Worm (Caenorhabditis elegans) whole organism, young adult: ENCODE results near the gene pph-4.2.

Experiments
- F10E7.11 ChIP-seq: sonication (generic microtip); optimal IDR thresholded peaks from 2 replicates; lab custom pipeline; 2017; ENCODE audit warnings: mild to moderate bottlenecking, missing genetic modification characterization, moderate library complexity, missing compliant biosample characterization
- F39B2.1 ChIP-seq: fragments of 200-800 bp; sonication (Bioruptor generic); IDR thresholded peaks from 2 replicates; pipeline ENCODE4 v1.3.6; 2022; ENCODE audit warnings: missing genetic modification reagents, missing genetic modification characterization, missing compliant biosample characterization
- K11D2.4 ChIP-seq: fragments of 200-800 bp; sonication (Bioruptor generic); IDR thresholded peaks from 2 replicates; pipeline ENCODE4 v1.3.6; 2022; ENCODE audit warnings: missing genetic modification reagents, missing genetic modification characterization, missing compliant biosample characterization
- Y53G8AR.9 ChIP-seq: fragments of 200-800 bp; sonication (Bioruptor generic); conservative IDR thresholded peaks from 2 replicates; pipeline ENCODE4 v1.3.6; 2022; ENCODE audit warnings: missing genetic modification reagents, missing genetic modification characterization, missing compliant biosample characterization
- aptf-3 ChIP-seq: fragments of 200-800 bp; sonication (Bioruptor generic); IDR thresholded peaks from 2 replicates; pipeline ENCODE4 v1.3.6; 2022; ENCODE audit warnings: missing genetic modification characterization, missing compliant biosample characterization
- bed-1 ChIP-seq: fragments of 200-800 bp; sonication (Bioruptor generic); IDR thresholded peaks from 2 replicates; pipeline ENCODE4 v1.3.6; 2022; ENCODE audit warnings: missing genetic modification reagents, missing genetic modification characterization, missing compliant biosample characterization
- egl-44 ChIP-seq: fragments of 200-800 bp; sonication (Bioruptor generic); IDR thresholded peaks from 2 replicates; pipeline ENCODE4 v1.3.6; 2022; ENCODE audit warnings: missing genetic modification reagents, missing genetic modification characterization, missing compliant biosample characterization
- lin-40 ChIP-seq: sonication (generic microtip); optimal IDR thresholded peaks from 2 replicates; lab custom pipeline; 2016; ENCODE audit warnings: missing genetic modification characterization, mild to moderate bottlenecking, missing compliant biosample characterization, missing genotype, missing genetic modification reagents
- nfya-2 ChIP-seq: fragments of 200-800 bp; sonication (Bioruptor generic); IDR thresholded peaks from 2 replicates; pipeline ENCODE4 v1.3.6; 2022; ENCODE audit warnings: missing genetic modification reagents, missing genetic modification characterization, missing compliant biosample characterization
- nhr-90 ChIP-seq: sonication (generic microtip); optimal IDR thresholded peaks from 2 replicates; lab custom pipeline; 2016; ENCODE audit warnings: missing genotype, mild to moderate bottlenecking, missing genetic modification characterization, missing compliant biosample characterization
- repo-1 ChIP-seq: sonication (generic microtip); optimal IDR thresholded peaks from 2 replicates; lab custom pipeline; 2017; ENCODE audit warnings: mild to moderate bottlenecking, missing genetic modification characterization, missing compliant biosample characterization
- sdz-38 ChIP-seq: sonication (generic microtip); optimal IDR thresholded peaks from 2 replicates; lab custom pipeline; 2016; ENCODE audit warnings: missing genotype, missing genetic modification characterization, missing compliant biosample characterization
- snpc-1.3 ChIP-seq: sonication (generic microtip); optimal IDR thresholded peaks from 2 replicates; lab custom pipeline; 2017; ENCODE audit warnings: missing genetic modification characterization, mild to moderate bottlenecking, missing compliant biosample characterization, antibody characterized with exemption, moderate library complexity, missing genotype, missing genetic modification reagents; ENCODE audit not compliant: insufficient read depth
- snpc-4 ChIP-seq, 5 experiments: fragments of 150-350 bp in 1 of 5; sonication (generic microtip) in 4 of 5; optimal IDR thresholded peaks; 2 replicates each; lab custom pipeline; 2014 to 2018; ENCODE audit warnings: missing genetic modification characterization in 5 of 5, missing biosample characterization in 3 of 5, antibody characterized with exemption in 2 of 5, mild to moderate bottlenecking in 2 of 5, missing compliant biosample characterization in 2 of 5, missing genotype in 2 of 5, moderate library complexity in 2 of 5, missing genetic modification reagents in 1 of 5

DNA sequence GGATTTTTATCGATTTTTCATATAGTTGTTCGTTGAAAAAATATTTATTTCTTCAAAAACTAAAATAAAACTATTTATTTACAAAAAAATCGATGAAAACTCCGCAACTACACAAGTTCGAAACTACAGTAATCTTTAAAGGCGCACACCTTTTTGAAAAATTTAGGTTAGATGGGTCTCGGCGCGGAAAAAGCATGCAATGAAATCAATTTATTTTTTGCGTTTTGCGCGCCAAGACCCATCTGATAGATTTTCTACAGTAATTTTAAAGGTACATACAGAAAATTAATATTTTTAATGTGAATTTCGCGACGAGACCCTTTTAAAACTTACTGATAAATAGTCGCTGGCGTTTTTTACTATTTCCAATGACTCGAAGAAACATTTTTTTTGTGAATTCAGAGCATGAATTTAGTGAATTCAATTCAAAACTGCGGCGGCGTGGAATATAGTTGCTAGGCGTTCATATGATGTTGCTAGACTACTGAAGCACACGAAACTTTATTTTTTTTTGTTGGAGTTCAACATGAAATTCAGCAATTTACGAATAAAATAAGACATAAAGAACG is 10.0 kb downstream of the pph-4.2 start, which contains the start of gene Y75B8A.33:
- no peak for TF ChIP-seq snpc-4 (GFP tag; optimal IDR thresholded peaks at IDR 0.05; lab: Kevin White, UChicago)
- TF ChIP-seq snpc-4 (tag; optimal IDR thresholded peaks at IDR 0.05; lab: Kevin White, UChicago), result no peak
- no peak for TF ChIP-seq aptf-3
- TF ChIP-seq repo-1 (tag; lab: Kevin White, UChicago), result no peak
- 0 out of 2 replicates have a peak, but pooled peaks have one; percentile 46 for TF ChIP-seq Y53G8AR.9
- TF ChIP-seq nhr-90, result no peak
- no peak for TF ChIP-seq snpc-1.3
- TF ChIP-seq lin-40, result no peak
- no peak for TF ChIP-seq sdz-38 (tag; lab: Kevin White, UChicago)
- no peak for TF ChIP-seq K11D2.4
- no peak for TF ChIP-seq egl-44 (GFP tag; lab: Robert Waterston, UW)
- no peak for TF ChIP-seq nfya-2
- TF ChIP-seq F10E7.11, result no peak
- TF ChIP-seq F39B2.1 (GFP tag; lab: Robert Waterston, UW), result no peak
- TF ChIP-seq bed-1 (GFP tag; lab: Robert Waterston, UW), result no peak
